Worm (Caenorhabditis elegans): ENCODE results near the gene ZC513.3.

DNA sequence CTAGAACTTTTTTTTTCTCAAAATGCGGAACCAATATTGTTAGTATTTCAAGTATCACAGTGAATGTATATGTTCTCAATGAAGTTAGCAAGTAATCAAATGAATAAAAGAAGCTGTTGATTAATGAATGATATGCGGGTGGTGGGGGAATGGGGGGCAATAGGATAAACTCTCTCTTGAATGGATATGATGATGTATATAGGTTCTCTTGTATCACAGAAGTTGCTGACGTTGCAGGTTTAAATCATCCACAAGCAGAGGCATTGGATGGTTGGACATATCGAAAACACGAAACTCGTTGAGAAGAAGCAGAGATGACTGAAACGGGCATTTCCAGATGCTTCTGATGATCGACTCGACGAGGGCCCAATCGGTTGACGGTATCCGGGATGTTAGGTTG is 7.2 kb upstream of the ZC513.3 start:
- TF ChIP-seq nhr-28 (tag; optimal IDR thresholded peaks at IDR 0.05) (no peak), nhr-42 (GFP tag; IDR thresholded peaks at IDR 0.05) (no peak), ztf-11 (tag; optimal IDR thresholded peaks at IDR 0.05) (no peak), ceh-82 (tag; optimal IDR thresholded peaks at IDR 0.05) (no peak), pha-4 (GFP tag; IDR thresholded peaks at IDR 0.05) (no peak), pha-4 (tag; optimal IDR thresholded peaks at IDR 0.05) (no peak), unc-62 (GFP tag; optimal IDR thresholded peaks at IDR 0.05 in 1 of 2) (no peak), unc-62 (tag; optimal IDR thresholded peaks at IDR 0.05) (no peak), lin-15B (tag; optimal IDR thresholded peaks at IDR 0.05) (no peak), aly-2 (tag; optimal IDR thresholded peaks at IDR 0.05) (no peak), sdz-12 (GFP tag; optimal IDR thresholded peaks at IDR 0.05) (no peak), nhr-11 (tag; optimal IDR thresholded peaks at IDR 0.05) (no peak), daf-12 (tag; optimal IDR thresholded peaks at IDR 0.05) (no peak)
